Worm (Caenorhabditis elegans): Measurements from ENCODE around the gene cox-6B.

DNA sequence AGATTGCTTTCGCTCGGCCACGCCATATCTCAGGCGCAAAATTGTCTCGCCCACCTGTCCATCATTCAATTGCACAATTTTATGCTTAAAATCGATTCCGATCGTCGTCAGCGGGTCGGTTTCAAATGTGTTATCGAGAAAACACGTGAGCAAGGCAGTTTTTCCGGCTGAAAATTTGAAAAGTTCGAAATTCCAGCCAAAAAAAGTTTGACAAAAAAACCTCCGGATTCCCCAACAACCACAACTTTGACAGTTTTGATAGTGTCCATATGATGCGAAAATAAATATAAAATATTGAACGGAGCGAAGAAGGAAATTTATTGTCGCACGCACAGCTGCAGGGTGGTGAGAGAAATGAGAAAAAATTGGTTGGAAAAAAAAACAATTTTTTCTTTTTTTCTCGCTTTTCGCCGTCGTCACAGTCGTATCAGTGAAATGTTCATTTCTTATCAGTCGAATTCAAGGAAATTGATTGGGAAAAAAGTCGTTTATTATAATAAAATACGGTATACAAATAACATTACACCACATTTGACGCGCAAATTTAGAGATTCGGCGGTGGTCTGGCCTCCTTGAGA lies 34.2 kb downstream of the cox-6B start, which contains the start of gene Y71H2AM.12:
- no peak for TF ChIP-seq C08G9.2 (tag; optimal IDR thresholded peaks at IDR 0.05)
- no peak for TF ChIP-seq dmd-4 (tag; optimal IDR thresholded peaks at IDR 0.05; ENCODE audit: borderline replicate concordance)
- no peak for TF ChIP-seq elt-2 (tag; optimal IDR thresholded peaks at IDR 0.05)
- no peak for TF ChIP-seq pha-4 (tag; optimal IDR thresholded peaks at IDR 0.05)
